Worm (Caenorhabditis elegans) whole organism, L4/young adult: Measurements from ENCODE around the gene T24B8.7.

Source experiments
- dao-5 ChIP-seq: sonication (generic microtip); optimal IDR thresholded peaks from 2 replicates; lab custom pipeline; 2016; ENCODE audit warnings: missing genotype, missing genetic modification characterization, moderate library complexity, missing compliant biosample characterization
- him-1 ChIP-seq: sonication (generic microtip); optimal IDR thresholded peaks from 2 replicates; lab custom pipeline; 2016; ENCODE audit warnings: missing genotype, missing genetic modification reagents, missing genetic modification characterization, missing compliant biosample characterization

ce11 chrII:9021625-9022024 lies 31.8 kb downstream of the T24B8.7 start:
- TF ChIP-seq him-1 (tag; lab: Kevin White, UChicago) (no peak), dao-5 (tag; lab: Kevin White, UChicago) (no peak)
